Worm (Caenorhabditis elegans): ENCODE measurements around the gene Y38H6C.16.
"Not testable (repeated sequence)": the region's sequence is repeated elsewhere in the genome, so short reads cannot be mapped to it uniquely, and the experiment has no call there.

The Y38H6C.16 gene

ce11 chrV:20574314-20574713 is 35.2 kb upstream of the Y38H6C.16 start, which contains the start of gene clec-263:
clec-263 (plus strand) TSS chrV:20574614.
- no peak for TF ChIP-seq lsy-27 (tag; optimal IDR thresholded peaks at IDR 0.05; ENCODE audit: borderline replicate concordance, insufficient read depth)
- TF ChIP-seq F22D6.2 (tag; optimal IDR thresholded peaks at IDR 0.05), result no peak
- no peak for TF ChIP-seq Y56A3A.18 (GFP tag; IDR thresholded peaks at IDR 0.05)
- no peak for TF ChIP-seq gei-17 (GFP tag; optimal IDR thresholded peaks at IDR 0.05)
- TF ChIP-seq madf-8 (GFP tag; conservative IDR thresholded peaks at IDR 0.05), result no peak
- TF ChIP-seq cebp-1 (GFP tag; IDR thresholded peaks at IDR 0.05), result no peak
- no peak for TF ChIP-seq cebp-1 (tag; optimal IDR thresholded peaks at IDR 0.05)
- no peak for TF ChIP-seq tbx-9 (tag; optimal IDR thresholded peaks at IDR 0.05; ENCODE audit: borderline replicate concordance)
- TF ChIP-seq sdz-38 (tag; optimal IDR thresholded peaks at IDR 0.05), result no peak
- TF ChIP-seq him-1 (tag; optimal IDR thresholded peaks at IDR 0.05), result no peak

- TF ChIP-seq F55B11.4 (tag; optimal IDR thresholded peaks at IDR 0.05; ENCODE audit: borderline replicate concordance, insufficient read depth) (no peak), him-1 (tag; optimal IDR thresholded peaks at IDR 0.05) (no peak)
Measured at ce11 chrV:20573392-20573791, 34.2 kb upstream of the Y38H6C.16 start, which contains the start of gene F26F2.5. F26F2.5 (plus strand) TSS chrV:20573692.

ce11 chrV:20568995-20569394 is 29.8 kb upstream of the Y38H6C.16 start, which contains the start of gene F26F2.4:
F26F2.4 (plus strand) TSS chrV:20569295.
- TF ChIP-seq nhr-120 (GFP tag; IDR thresholded peaks at IDR 0.05); akir-1 (GFP tag; optimal IDR thresholded peaks at IDR 0.05); B0261.1 (tag; optimal IDR thresholded peaks at IDR 0.05): not testable (repeated sequence)

- TF ChIP-seq snpc-1.1 (tag; optimal IDR thresholded peaks at IDR 0.05; ENCODE audit: insufficient read depth) (no peak), rpc-1 (optimal IDR thresholded peaks at IDR 0.05) (no peak), rpc-1 (tag; optimal IDR thresholded peaks at IDR 0.05) (no peak), snpc-1.3 (tag; optimal IDR thresholded peaks at IDR 0.05; ENCODE audit: insufficient read depth) (no peak), repo-1 (tag; optimal IDR thresholded peaks at IDR 0.05) (no peak)
Measured at ce11 chrV:20566454-20566853, 27.3 kb upstream of the Y38H6C.16 start, which contains the start of gene F26F2.3. F26F2.3 (minus strand) TSS chrV:20566554.

ce11 chrV:20564054-20564453 is 24.9 kb upstream of the Y38H6C.16 start, which contains the start of gene F26F2.13:
F26F2.13 (plus strand) TSS chrV:20564354.
- TF ChIP-seq ztf-26 (tag; optimal IDR thresholded peaks at IDR 0.05); snpc-4 (GFP tag; optimal IDR thresholded peaks at IDR 0.05); snpc-4 (tag; optimal IDR thresholded peaks at IDR 0.05); egl-18 (GFP tag; IDR thresholded peaks at IDR 0.05): not testable (repeated sequence)

ce11 chrV:20561795-20562194 is 22.6 kb upstream of the Y38H6C.16 start, which contains the start of gene F26F2.1:
F26F2.1 (minus strand) TSS chrV:20561895.
- TF ChIP-seq hmg-1.2 (GFP tag; IDR thresholded peaks at IDR 0.05) (no peak), dpl-1 (GFP tag; optimal IDR thresholded peaks at IDR 0.05) (no peak), snpc-4 (GFP tag; optimal IDR thresholded peaks at IDR 0.05) (no peak), snpc-4 (tag; optimal IDR thresholded peaks at IDR 0.05) (no peak), ZK185.1 (tag; optimal IDR thresholded peaks at IDR 0.05; ENCODE audit: poor library complexity, severe bottlenecking) (no peak), mxl-1 (tag; optimal IDR thresholded peaks at IDR 0.05) (no peak), F22D6.2 (tag; optimal IDR thresholded peaks at IDR 0.05) (no peak), mcd-1 (GFP tag; IDR thresholded peaks at IDR 0.05) (no peak), ceh-91 (GFP tag; IDR thresholded peaks at IDR 0.05) (no peak), F33H1.4 (GFP tag; IDR thresholded peaks at IDR 0.05) (no peak), ccch-3 (GFP tag; optimal IDR thresholded peaks at IDR 0.05) (no peak)

Data from whole organism, young adult.